Worm (Caenorhabditis elegans): ENCODE measurements around the gene R10E11.6.

DNA sequence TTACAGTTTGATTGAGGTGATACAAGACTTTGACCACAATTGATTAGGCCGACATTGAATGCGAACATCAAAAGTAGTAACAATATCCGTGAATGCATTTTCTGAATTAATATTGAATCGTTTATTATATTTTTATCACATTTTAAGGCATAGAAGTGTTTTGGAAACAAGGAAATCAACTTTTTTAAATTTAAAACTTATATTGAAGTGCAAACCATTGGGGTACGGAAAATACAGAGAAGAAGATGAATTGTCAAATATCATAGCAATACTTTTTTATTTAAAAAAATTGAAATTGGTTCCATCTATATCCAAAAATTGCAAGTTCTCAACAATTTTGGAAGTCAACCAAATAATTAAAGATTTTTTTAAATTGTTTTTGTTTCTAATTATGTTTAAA lies 39.6 kb upstream of the R10E11.6 start, which contains the start of gene T05G5.1:
- TF ChIP-seq fkh-10 (GFP tag; optimal IDR thresholded peaks at IDR 0.05) (no peak), lsy-2 (tag; optimal IDR thresholded peaks at IDR 0.05) (no peak), ceh-82 (tag; optimal IDR thresholded peaks at IDR 0.05) (no peak), elt-2 (tag; optimal IDR thresholded peaks at IDR 0.05) (no peak), blmp-1 (tag; optimal IDR thresholded peaks at IDR 0.05) (no peak)
